Worm (Caenorhabditis elegans) whole organism, L1 larva: Measurements from ENCODE around the gene cest-2.1.
A peak's percentile ranks its signal among the peaks of the same experiment; 100 is the strongest.
"Not testable (repeated sequence)": the region's sequence is repeated elsewhere in the genome, so short reads cannot be mapped to it uniquely, and the experiment has no call there.

ENCODE experiments used
- C04F5.9 ChIP-seq: sonication (generic microtip); optimal IDR thresholded peaks from 2 replicates; lab custom pipeline; 2016; ENCODE audit warnings: missing genetic modification characterization, missing compliant biosample characterization
- C16A3.4 ChIP-seq: fragments of 150-350 bp; optimal IDR thresholded peaks from 2 replicates; lab custom pipeline; 2014; ENCODE audit warnings: missing biosample characterization, missing genetic modification characterization
- Y116A8C.19 ChIP-seq: sonication (generic microtip); optimal IDR thresholded peaks from 2 replicates; lab custom pipeline; 2016; ENCODE audit warnings: missing compliant biosample characterization, missing genetic modification characterization, borderline replicate concordance
- aha-1 ChIP-seq: fragments of 150-350 bp; optimal IDR thresholded peaks from 2 replicates; lab custom pipeline; 2014; ENCODE audit warnings: missing biosample characterization, missing genetic modification characterization
- aly-2 ChIP-seq: fragments of 150-350 bp; optimal IDR thresholded peaks from 2 replicates; lab custom pipeline; 2014; ENCODE audit warnings: missing biosample characterization, missing genetic modification characterization
- ceh-63 ChIP-seq: fragments of 200-800 bp; sonication (Bioruptor generic); optimal IDR thresholded peaks from 2 replicates; lab custom pipeline; 2018; ENCODE audit warnings: mild to moderate bottlenecking, missing genetic modification characterization, missing compliant biosample characterization
- ceh-8 ChIP-seq: fragments of 200-800 bp; sonication (Bioruptor generic); optimal IDR thresholded peaks from 2 replicates; lab custom pipeline; 2018; ENCODE audit warnings: mild to moderate bottlenecking, missing genetic modification characterization, moderate library complexity, missing compliant biosample characterization
- ceh-90 ChIP-seq: sonication (generic microtip); optimal IDR thresholded peaks from 2 replicates; lab custom pipeline; 2016; ENCODE audit warnings: missing genetic modification characterization, missing compliant biosample characterization
- efl-1 ChIP-seq, 4 experiments: fragments of 150-350 bp; optimal IDR thresholded peaks in 3 of 4; peaks in 1 of 4; 1 replicate in 1 of 4; 2 replicates in 3 of 4; lab custom pipeline; 2014; ENCODE audit warnings: missing biosample characterization in 2 of 4, missing genetic modification characterization in 2 of 4, missing genetic modification reagents in 2 of 4
- egl-13 ChIP-seq: sonication (generic microtip); optimal IDR thresholded peaks from 2 replicates; lab custom pipeline; 2016; ENCODE audit warnings: missing genotype, missing genetic modification reagents, missing genetic modification characterization, missing compliant biosample characterization
- egl-27 ChIP-seq, 2 experiments: fragments of 150-350 bp in 1 of 2; sonication (generic microtip); optimal IDR thresholded peaks; 3 replicates each; lab custom pipeline; 2017 to 2018; ENCODE audit warnings: missing biosample characterization in 2 of 2, missing genetic modification characterization in 2 of 2, missing genetic modification reagents in 2 of 2
- elt-2 ChIP-seq: sonication (generic microtip); optimal IDR thresholded peaks from 2 replicates; lab custom pipeline; 2016; ENCODE audit warnings: missing genetic modification characterization, mild to moderate bottlenecking, inconsistent platforms, missing compliant biosample characterization, missing genetic modification reagents
- fos-1 ChIP-seq: fragments of 150-350 bp; optimal IDR thresholded peaks from 2 replicates; lab custom pipeline; 2014; ENCODE audit warnings: missing biosample characterization, missing genetic modification characterization
- grh-1 ChIP-seq: fragments of 200-800 bp; sonication (Bioruptor generic); IDR thresholded peaks from 2 replicates; pipeline ENCODE4 v1.3.6; 2022; ENCODE audit warnings: missing genetic modification reagents, missing genetic modification characterization, missing compliant biosample characterization
- hlh-17 ChIP-seq: fragments of 200-800 bp; sonication (Bioruptor generic); optimal IDR thresholded peaks from 2 replicates; lab custom pipeline; 2018; ENCODE audit warnings: missing genetic modification characterization, mild to moderate bottlenecking, missing compliant biosample characterization, moderate library complexity, borderline replicate concordance
- hlh-4 ChIP-seq: sonication (generic microtip); optimal IDR thresholded peaks from 2 replicates; lab custom pipeline; 2016; ENCODE audit warnings: mild to moderate bottlenecking, missing genetic modification characterization, missing compliant biosample characterization
- hpl-2 ChIP-seq: fragments of 150-350 bp; optimal IDR thresholded peaks from 2 replicates; lab custom pipeline; 2014; ENCODE audit warnings: missing biosample characterization, missing genetic modification reagents, missing genetic modification characterization
- isw-1 ChIP-seq: fragments of 200-800 bp; sonication (Bioruptor generic); IDR thresholded peaks from 2 replicates; pipeline ENCODE4 v1.3.6; 2022; ENCODE audit warnings: missing genetic modification characterization, missing compliant biosample characterization
- lin-13 ChIP-seq: fragments of 150-350 bp; optimal IDR thresholded peaks from 2 replicates; lab custom pipeline; 2014; ENCODE audit warnings: missing biosample characterization, missing genetic modification reagents, missing genetic modification characterization
- lin-15B ChIP-seq: fragments of 150-350 bp; sonication (generic microtip); optimal IDR thresholded peaks from 3 replicates; lab custom pipeline; 2014; ENCODE audit warnings: missing biosample characterization, missing genetic modification characterization
- lin-39 ChIP-seq: fragments of 150-350 bp; optimal IDR thresholded peaks from 2 replicates; lab custom pipeline; 2014; ENCODE audit warnings: missing biosample characterization, missing genetic modification reagents, missing genetic modification characterization
- mdl-1 ChIP-seq, 2 experiments: fragments of 150-350 bp; optimal IDR thresholded peaks; 2 replicates each; lab custom pipeline; 2014 to 2017; ENCODE audit warnings: missing biosample characterization in 2 of 2, missing genetic modification characterization in 2 of 2, inconsistent platforms in 1 of 2
- mef-2 ChIP-seq: fragments of 150-350 bp; optimal IDR thresholded peaks from 2 replicates; lab custom pipeline; 2014; ENCODE audit warnings: missing biosample characterization, missing genetic modification characterization
- nhr-11 ChIP-seq: fragments of 150-350 bp; optimal IDR thresholded peaks from 2 replicates; lab custom pipeline; 2014; ENCODE audit warnings: missing biosample characterization, missing genetic modification characterization
- nhr-19 ChIP-seq: fragments of 200-800 bp; sonication (Bioruptor generic); conservative IDR thresholded peaks from 2 replicates; pipeline ENCODE4 v1.3.6; 2022; ENCODE audit warnings: missing genetic modification characterization, missing compliant biosample characterization
- nhr-28 ChIP-seq: fragments of 150-350 bp; optimal IDR thresholded peaks from 2 replicates; lab custom pipeline; 2014; ENCODE audit warnings: missing biosample characterization, missing genetic modification characterization
- nhr-47 ChIP-seq: sonication (generic microtip); optimal IDR thresholded peaks from 2 replicates; lab custom pipeline; 2016; ENCODE audit warnings: mild to moderate bottlenecking, missing genetic modification characterization, moderate library complexity, missing compliant biosample characterization
- nhr-77 ChIP-seq: fragments of 150-350 bp; optimal IDR thresholded peaks from 2 replicates; lab custom pipeline; 2014; ENCODE audit warnings: missing biosample characterization, missing genetic modification characterization
- nhr-85 ChIP-seq: sonication (generic microtip); peaks from one replicate; lab custom pipeline; 2016; ENCODE audit warnings: missing genetic modification characterization, inconsistent platforms, missing compliant biosample characterization
- nhr-90 ChIP-seq: sonication (generic microtip); optimal IDR thresholded peaks from 2 replicates; lab custom pipeline; 2016; ENCODE audit warnings: mild to moderate bottlenecking, missing genetic modification characterization, missing compliant biosample characterization; ENCODE audit not compliant: poor library complexity
- pag-3 ChIP-seq: sonication (generic microtip); optimal IDR thresholded peaks from 2 replicates; lab custom pipeline; 2017; ENCODE audit warnings: missing genetic modification characterization, mild to moderate bottlenecking, missing compliant biosample characterization, antibody characterized with exemption, borderline replicate concordance; ENCODE audit not compliant: insufficient read depth
- skn-1 ChIP-seq: fragments of 150-350 bp; optimal IDR thresholded peaks from 2 replicates; lab custom pipeline; 2014; ENCODE audit warnings: missing biosample characterization, missing genetic modification characterization
- snpc-4 ChIP-seq: fragments of 150-350 bp; optimal IDR thresholded peaks from 2 replicates; lab custom pipeline; 2014; ENCODE audit warnings: missing biosample characterization, missing genetic modification characterization
- snu-23 ChIP-seq: sonication (generic microtip); optimal IDR thresholded peaks from 2 replicates; lab custom pipeline; 2016; ENCODE audit warnings: missing genetic modification characterization, missing compliant biosample characterization
- sox-4 ChIP-seq: sonication (generic microtip); optimal IDR thresholded peaks from 2 replicates; lab custom pipeline; 2016; ENCODE audit warnings: missing genetic modification characterization, missing compliant biosample characterization
- sptf-1 ChIP-seq: fragments of 150-350 bp; optimal IDR thresholded peaks from 2 replicates; lab custom pipeline; 2014; ENCODE audit warnings: missing biosample characterization, missing genetic modification characterization
- sup-37 ChIP-seq: fragments of 200-800 bp; sonication (Bioruptor generic); optimal IDR thresholded peaks from 2 replicates; lab custom pipeline; 2018; ENCODE audit warnings: mild to moderate bottlenecking, missing genetic modification characterization, missing compliant biosample characterization
- swsn-7 ChIP-seq: sonication (generic microtip); optimal IDR thresholded peaks from 2 replicates; lab custom pipeline; 2016; ENCODE audit warnings: missing genetic modification characterization, missing compliant biosample characterization
- tbx-2 ChIP-seq: sonication (generic microtip); optimal IDR thresholded peaks from 2 replicates; lab custom pipeline; 2016; ENCODE audit warnings: missing genetic modification characterization, missing compliant biosample characterization
- tlp-1 ChIP-seq: fragments of 150-350 bp; optimal IDR thresholded peaks from 2 replicates; lab custom pipeline; 2014; ENCODE audit warnings: missing biosample characterization, missing genetic modification characterization
- unc-130 ChIP-seq: fragments of 150-350 bp; optimal IDR thresholded peaks from 2 replicates; lab custom pipeline; 2017; ENCODE audit warnings: missing biosample characterization, missing genetic modification characterization, inconsistent platforms
- unc-62 ChIP-seq: fragments of 150-350 bp; optimal IDR thresholded peaks from 2 replicates; lab custom pipeline; 2014; ENCODE audit warnings: missing biosample characterization, missing genetic modification reagents, missing genetic modification characterization
- unc-86 ChIP-seq: sonication (generic microtip); optimal IDR thresholded peaks from 2 replicates; lab custom pipeline; 2016; ENCODE audit warnings: missing genetic modification characterization, missing compliant biosample characterization
- unc-98 ChIP-seq: fragments of 200-800 bp; sonication (Bioruptor generic); IDR thresholded peaks from 2 replicates; pipeline ENCODE4 v1.3.6; 2022; ENCODE audit warnings: missing genetic modification characterization, missing compliant biosample characterization
- vab-15 ChIP-seq: sonication (generic microtip); optimal IDR thresholded peaks from 2 replicates; lab custom pipeline; 2017; ENCODE audit warnings: missing genotype, mild to moderate bottlenecking, missing genetic modification characterization, missing compliant biosample characterization
- zag-1 ChIP-seq: fragments of 150-350 bp; optimal IDR thresholded peaks from 2 replicates; lab custom pipeline; 2014; ENCODE audit warnings: missing biosample characterization, missing genetic modification characterization
- ztf-4 ChIP-seq: fragments of 150-350 bp; optimal IDR thresholded peaks from 2 replicates; lab custom pipeline; 2014; ENCODE audit warnings: missing biosample characterization, missing genetic modification characterization

Gene cest-2.1

ce11 chrV:14205214-14205613, 33.9 kb upstream of the cest-2.1 start, which contains the start of gene T16A9.3:
Gene T16A9.3, plus strand, starts transcription at chrV:14205514.
- TF ChIP-seq zag-1 (tag; lab: Kevin White, UChicago); ztf-4 (tag; lab: Kevin White, UChicago); nhr-90: not testable (repeated sequence)

- TF ChIP-seq nhr-19 (GFP tag; lab: Robert Waterston, UW) = peak; percentile 68
- peak; percentile 59 for TF ChIP-seq grh-1 (GFP tag; lab: Robert Waterston, UW)
These were observed 32.5 kb upstream of the cest-2.1 start for ce11 chrV:14203809-14204208.

- TF ChIP-seq zag-1 (tag; lab: Kevin White, UChicago) (no peak), unc-86 (tag; lab: Kevin White, UChicago) (peak; percentile 57), ztf-4 (tag; lab: Kevin White, UChicago) (peak; percentile 90), unc-62 (GFP tag; lab: Kevin White, UChicago) (no peak), mef-2 (tag; lab: Kevin White, UChicago) (peak; percentile 91), hlh-17 (no peak), aly-2 (tag; lab: Kevin White, UChicago) (peak; percentile 71), Y116A8C.19 (tag; lab: Kevin White, UChicago) (no peak), sox-4 (tag; lab: Kevin White, UChicago) (no peak), hpl-2 (GFP tag; lab: Kevin White, UChicago) (peak; percentile 85), unc-130 (tag; lab: Kevin White, UChicago) (peak; percentile 50), isw-1 (GFP tag; lab: Robert Waterston, UW) (peak; percentile 84), sptf-1 (tag; lab: Kevin White, UChicago) (no peak), swsn-7 (tag; lab: Kevin White, UChicago) (peak; percentile 91), elt-2 (tag; lab: Kevin White, UChicago) (peak; percentile 69), egl-27 (tag; optimal IDR thresholded peaks at IDR 0.05; lab: Kevin White, UChicago) (peak; percentile 82 to 92), fos-1 (tag; lab: Kevin White, UChicago) (peak; percentile 64), lin-39 (tag; lab: Kevin White, UChicago) (peak; percentile 57), C04F5.9 (tag; lab: Kevin White, UChicago) (peak; percentile 31), egl-13 (tag; lab: Kevin White, UChicago) (peak; percentile 68), tlp-1 (no peak), lin-15B (tag; lab: Kevin White, UChicago) (peak; percentile 65), unc-98 (GFP tag; lab: Robert Waterston, UW) (peak; percentile 74), skn-1 (tag; lab: Kevin White, UChicago) (peak; percentile 98), nhr-85 (tag; lab: Kevin White, UChicago) (peak; percentile 91), ceh-90 (tag; lab: Kevin White, UChicago) (no peak), ceh-63 (GFP tag; lab: Kevin White, UChicago) (no peak), C16A3.4 (tag; lab: Kevin White, UChicago) (peak; percentile 91), hlh-4 (tag; lab: Kevin White, UChicago) (no peak), nhr-11 (tag; lab: Kevin White, UChicago) (peak; percentile 93), sup-37 (GFP tag; lab: Kevin White, UChicago) (peak; percentile 58), nhr-28 (peak; percentile 64), grh-1 (GFP tag; lab: Robert Waterston, UW) (peak; percentile 30; the same call in 1 of the 2 replicates), nhr-90 (peak; percentile 90), vab-15 (tag; lab: Kevin White, UChicago) (no peak), snpc-4 (tag; lab: Kevin White, UChicago) (peak; percentile 87), nhr-77 (tag; lab: Kevin White, UChicago) (peak; percentile 93), pag-3 (tag; lab: Kevin White, UChicago) (no peak), lin-13 (GFP tag; lab: Kevin White, UChicago) (peak; percentile 87), snu-23 (GFP tag; lab: Kevin White, UChicago) (peak; percentile 97), nhr-19 (GFP tag; lab: Robert Waterston, UW) (peak; percentile 90), aha-1 (tag; lab: Kevin White, UChicago) (peak; percentile 66), nhr-47 (tag; lab: Kevin White, UChicago) (peak; percentile 91), tbx-2 (tag; lab: Kevin White, UChicago) (peak; percentile 92), mdl-1 (tag; optimal IDR thresholded peaks at IDR 0.05; lab: Kevin White, UChicago) (peak in 1 of 2 experiments; percentile 96), efl-1 (optimal IDR thresholded peaks at IDR 0.05; lab: Kevin White, UChicago) (peak; percentile 78 to 86), efl-1 (GFP tag; optimal IDR thresholded peaks at IDR 0.05 in 1 of 2; lab: Kevin White, UChicago) (peak; percentile 59 to 95), ceh-8 (GFP tag; lab: Kevin White, UChicago) (peak; percentile 34)
These were observed 28.8 kb upstream of the cest-2.1 start for ce11 chrV:14200086-14200485.
